Fruit fly (Drosophila melanogaster) whole organism, embryonic: ENCODE data around the gene Ubc4.
A peak's percentile ranks its signal among the peaks of the same experiment; 100 is the strongest.

Experiments
- Adf1 ChIP-seq: fragments of 200-800 bp; sonication (Bioruptor generic); IDR thresholded peaks from 2 replicates; pipeline ENCODE4 v1.3.6; 2022; ENCODE audit warnings: missing biosample characterization, missing genetic modification characterization
- BEAF-32 ChIP-seq: fragments of 200-800 bp; sonication (Bioruptor generic); optimal IDR thresholded peaks from 3 replicates; lab custom pipeline; 2017; ENCODE audit warnings: missing biosample characterization, missing genetic modification characterization, mild to moderate bottlenecking, moderate library complexity, missing genetic modification reagents
- Blimp-1 ChIP-seq: fragments of 200-800 bp; sonication (Bioruptor generic); optimal IDR thresholded peaks from 3 replicates; lab custom pipeline; 2018; ENCODE audit warnings: missing biosample characterization, missing genetic modification characterization, mild to moderate bottlenecking, moderate library complexity, missing genetic modification reagents
- Bteb2 ChIP-seq: fragments of 200-800 bp; sonication (Bioruptor generic); optimal IDR thresholded peaks from 2 replicates; lab custom pipeline; 2016; ENCODE audit warnings: missing biosample characterization, missing genetic modification characterization
- C15 ChIP-seq: fragments of 200-800 bp; sonication (Bioruptor generic); IDR thresholded peaks from 3 replicates; pipeline ENCODE4 v1.3.6; 2022; ENCODE audit warnings: missing biosample characterization, missing genetic modification characterization
- CG10147 ChIP-seq: fragments of 200-800 bp; sonication (Bioruptor generic); optimal IDR thresholded peaks from 2 replicates; lab custom pipeline; 2019; ENCODE audit warnings: missing biosample characterization, mild to moderate bottlenecking, missing genetic modification characterization, moderate library complexity
- CG12155 ChIP-seq: fragments of 200-800 bp; sonication (Bioruptor generic); optimal IDR thresholded peaks from 3 replicates; lab custom pipeline; 2016; ENCODE audit warnings: missing biosample characterization, missing genetic modification characterization
- CG12391 ChIP-seq: fragments of 200-800 bp; sonication (Bioruptor generic); optimal IDR thresholded peaks from 3 replicates; lab custom pipeline; 2018; ENCODE audit warnings: missing biosample characterization, mild to moderate bottlenecking, missing genetic modification characterization, moderate library complexity
- CG1529 ChIP-seq: fragments of 200-800 bp; sonication (Bioruptor generic); optimal IDR thresholded peaks from 3 replicates; lab custom pipeline; 2018; ENCODE audit warnings: missing biosample characterization, missing genetic modification characterization
- CG15696 ChIP-seq: fragments of 200-800 bp; sonication (Bioruptor generic); optimal IDR thresholded peaks from 2 replicates; lab custom pipeline; 2019; ENCODE audit warnings: missing biosample characterization, mild to moderate bottlenecking, missing genetic modification characterization, moderate library complexity
- CG17829 ChIP-seq: fragments of 200-800 bp; optimal IDR thresholded peaks from 2 replicates; lab custom pipeline; 2019; ENCODE audit warnings: missing biosample characterization, mild to moderate bottlenecking, missing genetic modification characterization, moderate library complexity
- CG18262 ChIP-seq: fragments of 200-800 bp; optimal IDR thresholded peaks from 3 replicates; lab custom pipeline; 2019; ENCODE audit warnings: missing biosample characterization, mild to moderate bottlenecking, missing genetic modification characterization, moderate library complexity
- CG30020 ChIP-seq: fragments of 200-800 bp; optimal IDR thresholded peaks from 2 replicates; lab custom pipeline; 2019; ENCODE audit warnings: missing biosample characterization, mild to moderate bottlenecking, missing genetic modification characterization, moderate library complexity
- CG31388 ChIP-seq: fragments of 200-800 bp; sonication (Bioruptor generic); optimal IDR thresholded peaks from 2 replicates; lab custom pipeline; 2016; ENCODE audit warnings: missing biosample characterization, missing genetic modification characterization
- CG31441 ChIP-seq: fragments of 200-800 bp; sonication (Bioruptor generic); IDR thresholded peaks from 2 replicates; pipeline ENCODE4 v1.3.6; 2022; ENCODE audit warnings: missing biosample characterization, missing genetic modification characterization
- CG34422 ChIP-seq: fragments of 200-800 bp; sonication (Bioruptor generic); IDR thresholded peaks from 3 replicates; pipeline ENCODE4 v1.3.6; 2022; ENCODE audit warnings: missing biosample characterization, missing genetic modification characterization
- CG4820 ChIP-seq: fragments of 200-800 bp; sonication (Bioruptor generic); optimal IDR thresholded peaks from 3 replicates; lab custom pipeline; 2016; ENCODE audit warnings: missing biosample characterization, missing genetic modification characterization
- CG7963 ChIP-seq: fragments of 200-800 bp; sonication (Bioruptor generic); IDR thresholded peaks from 3 replicates; pipeline ENCODE4 v1.3.6; 2022; ENCODE audit warnings: missing biosample characterization, missing genetic modification characterization; ENCODE audit not compliant: partially characterized antibody
- CG8765 ChIP-seq: fragments of 200-800 bp; sonication (Bioruptor generic); IDR thresholded peaks from 2 replicates; pipeline ENCODE4 v1.3.6; 2022; ENCODE audit warnings: missing biosample characterization, missing genetic modification characterization
- CG9932 ChIP-seq: fragments of 200-800 bp; sonication (Bioruptor generic); IDR thresholded peaks from 2 replicates; pipeline ENCODE4 v1.3.6; 2022; ENCODE audit warnings: missing biosample characterization, missing genetic modification characterization
- CrebB ChIP-seq: fragments of 200-800 bp; sonication (Bioruptor generic); optimal IDR thresholded peaks from 3 replicates; lab custom pipeline; 2018; ENCODE audit warnings: missing biosample characterization, mild to moderate bottlenecking, missing genetic modification characterization
- D ChIP-seq, 2 experiments: fragments of 200-800 bp in 1 of 2; fragments of >200 bp in 1 of 2; sonication (Bioruptor generic) in 1 of 2; optimal IDR thresholded peaks; 2 replicates in 1 of 2; 3 replicates in 1 of 2; lab custom pipeline; 2017; ENCODE audit warnings: mild to moderate bottlenecking in 1 of 2, missing biosample characterization in 1 of 2, missing genetic modification characterization in 1 of 2, missing genetic modification reagents in 1 of 2
- Dll ChIP-seq: fragments of 200-800 bp; sonication (Bioruptor generic); IDR thresholded peaks from 4 replicates; pipeline ENCODE4 v1.3.6; 2022; ENCODE audit warnings: missing biosample characterization, missing genetic modification characterization; ENCODE audit not compliant: partially characterized antibody
- Fer1 ChIP-seq: fragments of 200-800 bp; sonication (Bioruptor generic); optimal IDR thresholded peaks from 2 replicates; lab custom pipeline; 2017; ENCODE audit warnings: missing biosample characterization, mild to moderate bottlenecking, missing genetic modification characterization
- Hmx ChIP-seq: fragments of 200-800 bp; sonication (Bioruptor generic); optimal IDR thresholded peaks from 2 replicates; lab custom pipeline; 2016; ENCODE audit warnings: missing biosample characterization, missing genetic modification characterization
- Jarid2 ChIP-seq: fragments of 200-800 bp; sonication (Bioruptor generic); optimal IDR thresholded peaks from 3 replicates; lab custom pipeline; 2017; ENCODE audit warnings: mild to moderate bottlenecking, missing biosample characterization, missing genetic modification reagents, missing genetic modification characterization
- PHDP ChIP-seq: fragments of 200-800 bp; sonication (Bioruptor generic); optimal IDR thresholded peaks from 3 replicates; lab custom pipeline; 2018; ENCODE audit warnings: missing biosample characterization, mild to moderate bottlenecking, missing genetic modification characterization, moderate library complexity
- Sox102F ChIP-seq: fragments of 200-800 bp; sonication (Bioruptor generic); optimal IDR thresholded peaks from 2 replicates; lab custom pipeline; 2018; ENCODE audit warnings: missing biosample characterization, mild to moderate bottlenecking, missing genetic modification characterization, moderate library complexity
- Spps ChIP-seq: fragments of 200-800 bp; sonication (Bioruptor generic); optimal IDR thresholded peaks from 2 replicates; lab custom pipeline; 2018; ENCODE audit warnings: missing biosample characterization, mild to moderate bottlenecking, missing genetic modification characterization
- Stat92E ChIP-seq, 3 experiments: fragments of >200 bp in 2 of 3; fragments of 200-800 bp in 1 of 3; sonication (Bioruptor generic) in 1 of 3; optimal IDR thresholded peaks; 2 replicates each; lab custom pipeline; 2017 to 2019; ENCODE audit warnings: missing biosample characterization in 3 of 3, missing genetic modification characterization in 3 of 3, mild to moderate bottlenecking in 1 of 3, moderate library complexity in 1 of 3
- ab ChIP-seq: fragments of 200-800 bp; sonication (Bioruptor generic); optimal IDR thresholded peaks from 2 replicates; lab custom pipeline; 2016; ENCODE audit warnings: missing biosample characterization, missing genetic modification characterization
- bowl ChIP-seq: fragments of 200-800 bp; sonication (Bioruptor generic); IDR thresholded peaks from 2 replicates; pipeline ENCODE4 v1.3.6; 2022; ENCODE audit warnings: missing biosample characterization, missing genetic modification characterization
- chif ChIP-seq, 2 experiments: fragments of 200-800 bp; sonication (Bioruptor generic); optimal IDR thresholded peaks; 3 replicates each; lab custom pipeline; 2016; ENCODE audit warnings: missing biosample characterization in 2 of 2, missing genetic modification characterization in 2 of 2
- chm ChIP-seq: fragments of 200-800 bp; sonication (Bioruptor generic); IDR thresholded peaks from 2 replicates; pipeline ENCODE4 v1.3.6; 2022; ENCODE audit warnings: missing biosample characterization, missing genetic modification characterization
- croc ChIP-seq: fragments of 200-800 bp; sonication (Bioruptor generic); conservative IDR thresholded peaks from 3 replicates; pipeline ENCODE4 v1.3.6; 2022; ENCODE audit warnings: missing biosample characterization, missing genetic modification characterization
- dmrt11E ChIP-seq: fragments of 200-800 bp; sonication (Bioruptor generic); optimal IDR thresholded peaks from 3 replicates; lab custom pipeline; 2018; ENCODE audit warnings: missing biosample characterization, mild to moderate bottlenecking, missing genetic modification characterization, moderate library complexity
- her ChIP-seq: fragments of 200-800 bp; sonication (Bioruptor generic); optimal IDR thresholded peaks from 2 replicates; lab custom pipeline; 2016; ENCODE audit warnings: missing biosample characterization, missing genetic modification characterization
- mam ChIP-seq: fragments of 200-800 bp; sonication (Bioruptor generic); optimal IDR thresholded peaks from 3 replicates; lab custom pipeline; 2016; ENCODE audit warnings: missing biosample characterization, missing genetic modification characterization
- nau ChIP-seq: fragments of 200-800 bp; sonication (Bioruptor generic); optimal IDR thresholded peaks from 3 replicates; lab custom pipeline; 2017; ENCODE audit warnings: missing biosample characterization, mild to moderate bottlenecking, missing genetic modification characterization, missing genetic modification reagents
- nerfin-2 ChIP-seq: fragments of 200-800 bp; sonication (Bioruptor generic); IDR thresholded peaks from 2 replicates; pipeline ENCODE4 v1.3.6; 2022; ENCODE audit warnings: missing biosample characterization, missing genetic modification characterization; ENCODE audit not compliant: partially characterized antibody
- org-1 ChIP-seq: fragments of 200-800 bp; sonication (Bioruptor generic); optimal IDR thresholded peaks from 2 replicates; lab custom pipeline; 2017; ENCODE audit warnings: missing biosample characterization, missing genetic modification characterization
- pan ChIP-seq, 4 experiments: fragments of >200 bp in 3 of 4; fragments of 200-800 bp in 1 of 4; sonication (Bioruptor generic) in 1 of 4; optimal IDR thresholded peaks in 3 of 4; IDR thresholded peaks in 1 of 4; 2 replicates each; pipeline versions ENCODE4 v1.3.6 to Lab custom; 2017 to 2022; ENCODE audit warnings: missing biosample characterization in 2 of 4, missing genetic modification characterization in 2 of 4, mixed read lengths in 1 of 4
- rib ChIP-seq: fragments of 200-800 bp; sonication (Bioruptor generic); IDR thresholded peaks from 2 replicates; pipeline ENCODE4 v1.3.6; 2022; ENCODE audit warnings: missing biosample characterization, missing genetic modification characterization
- sc ChIP-seq, 3 experiments: fragments of >200 bp in 2 of 3; fragments of 200-800 bp in 1 of 3; sonication (Bioruptor generic) in 1 of 3; optimal IDR thresholded peaks; 2 replicates in 2 of 3; 3 replicates in 1 of 3; lab custom pipeline; 2017; ENCODE audit warnings: mild to moderate bottlenecking in 1 of 3, missing biosample characterization in 1 of 3, missing genetic modification characterization in 1 of 3, missing genetic modification reagents in 1 of 3
- tin ChIP-seq: fragments of 200-800 bp; sonication (Bioruptor generic); optimal IDR thresholded peaks from 3 replicates; lab custom pipeline; 2016; ENCODE audit warnings: missing biosample characterization, missing genetic modification characterization
- tio ChIP-seq: fragments of 200-800 bp; sonication (Bioruptor generic); optimal IDR thresholded peaks from 2 replicates; lab custom pipeline; 2017; ENCODE audit warnings: missing biosample characterization, missing genetic modification characterization, inconsistent platforms
- z ChIP-seq: fragments of 200-800 bp; sonication (Bioruptor generic); IDR thresholded peaks from 3 replicates; pipeline ENCODE4 v1.3.6; 2022; ENCODE audit warnings: missing biosample characterization, missing genetic modification characterization

Gene Ubc4

DNA sequence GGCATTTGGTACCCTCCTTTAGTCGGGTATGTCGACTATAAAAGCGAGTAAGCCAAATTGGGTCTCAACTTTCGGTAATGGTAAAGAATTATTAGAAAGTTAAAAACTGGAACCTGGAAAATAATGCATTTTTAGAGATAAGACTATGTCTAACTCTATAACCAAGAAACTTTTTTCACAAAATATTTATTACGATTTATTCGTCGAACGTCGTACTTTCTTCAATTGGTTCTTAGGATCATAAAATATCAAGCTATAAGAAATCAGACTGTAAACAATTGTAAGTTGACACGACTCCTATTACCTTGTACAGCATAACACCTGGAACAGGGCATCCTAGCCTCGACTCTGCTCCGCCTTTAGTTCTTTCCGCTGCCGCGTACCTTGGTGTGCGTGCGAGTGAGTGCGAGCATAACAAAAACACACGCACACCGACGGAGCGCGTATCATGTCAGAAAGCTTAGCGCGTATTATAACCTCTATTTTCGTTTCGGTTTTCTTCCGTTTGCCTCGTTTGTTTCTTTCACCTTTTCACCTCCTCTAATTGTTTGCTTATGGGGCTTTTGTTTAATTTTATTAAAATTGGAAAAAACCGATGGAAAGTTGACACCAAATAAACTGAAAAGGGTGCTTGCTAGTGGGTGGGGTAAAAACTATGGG lies 5.1 kb upstream of the Ubc4 start (continued):
- TF ChIP-seq D (optimal IDR thresholded peaks at IDR 0.05; lab: Kevin White, UChicago): no peak
- TF ChIP-seq D (GFP tag; optimal IDR thresholded peaks at IDR 0.05; lab: Kevin White, UChicago): peak; percentile 97
- no peak for TF ChIP-seq nerfin-2 (GFP tag; lab: Robert Waterston, UW)
- TF ChIP-seq CrebB (tag; lab: Kevin White, UChicago): peak; percentile 71
- TF ChIP-seq Spps (tag; lab: Kevin White, UChicago): peak; percentile 86
- peak; percentile 90 for TF ChIP-seq CG31441
- peak; percentile 86 for TF ChIP-seq croc
- TF ChIP-seq dmrt11E (tag; lab: Kevin White, UChicago): peak; percentile 88
- peak; percentile 68; the same call in 1 of the 2 replicates for TF ChIP-seq chm (GFP tag; lab: Robert Waterston, UW)
- peak; percentile 33; the same call in 1 of the 2 replicates for TF ChIP-seq bowl
- peak; percentile 88 for TF ChIP-seq ab (GFP tag; lab: Kevin White, UChicago)
- no peak for TF ChIP-seq CG8765 (GFP tag; lab: Robert Waterston, UW)
- TF ChIP-seq Adf1: no peak
- TF ChIP-seq Bteb2: peak; percentile 96
- TF ChIP-seq CG15696 (tag; lab: Kevin White, UChicago): peak; percentile 78
- peak; percentile 93 for TF ChIP-seq PHDP (tag; lab: Kevin White, UChicago)
- TF ChIP-seq CG10147: peak; percentile 97
- TF ChIP-seq Jarid2 (GFP tag; lab: Kevin White, UChicago): peak; percentile 86
- TF ChIP-seq CG34422: peak; percentile 75; the same call in 1 of the 3 replicates
- peak; percentile 77 for TF ChIP-seq rib
- TF ChIP-seq CG1529 (GFP tag; lab: Kevin White, UChicago): peak; percentile 96
- peak; percentile 87 for TF ChIP-seq CG31388 (GFP tag; lab: Kevin White, UChicago)
- TF ChIP-seq nau (GFP tag; lab: Kevin White, UChicago): peak; percentile 92
- no peak for TF ChIP-seq z (GFP tag; lab: Robert Waterston, UW)
- peak in 1 of 3 experiments; percentile 46 for TF ChIP-seq Stat92E (GFP tag; optimal IDR thresholded peaks at IDR 0.05; lab: Kevin White, UChicago)
- peak; percentile 96 to 98 for TF ChIP-seq chif (GFP tag; optimal IDR thresholded peaks at IDR 0.05; lab: Kevin White, UChicago)
- peak; percentile 17 for TF ChIP-seq BEAF-32 (GFP tag; lab: Kevin White, UChicago)
- TF ChIP-seq C15 (GFP tag; lab: Robert Waterston, UW): peak; percentile 69; the same call in 1 of the 3 replicates
- peak; percentile 94 for TF ChIP-seq her (GFP tag; lab: Kevin White, UChicago)
- peak; percentile 97 for TF ChIP-seq org-1
- peak; percentile 94 for TF ChIP-seq CG17829 (tag; lab: Kevin White, UChicago)
- peak; percentile 89 for TF ChIP-seq CG9932 (GFP tag; lab: Robert Waterston, UW)
- TF ChIP-seq CG12155 (GFP tag; lab: Kevin White, UChicago): peak; percentile 94
- peak; percentile 96 for TF ChIP-seq mam
- TF ChIP-seq tin (GFP tag; lab: Kevin White, UChicago): peak; percentile 96
- TF ChIP-seq CG4820 (GFP tag; lab: Kevin White, UChicago): peak; percentile 96
- no peak for TF ChIP-seq sc (optimal IDR thresholded peaks at IDR 0.05; lab: Kevin White, UChicago)
- TF ChIP-seq sc (GFP tag; optimal IDR thresholded peaks at IDR 0.05; lab: Kevin White, UChicago): peak; percentile 95
- peak; percentile 94 for TF ChIP-seq Hmx
- TF ChIP-seq Fer1 (GFP tag; lab: Kevin White, UChicago): peak; percentile 95
- TF ChIP-seq Blimp-1 (GFP tag; lab: Kevin White, UChicago): peak; percentile 86
- TF ChIP-seq Dll (GFP tag; lab: Robert Waterston, UW): no peak
- no peak for TF ChIP-seq pan (optimal IDR thresholded peaks at IDR 0.05; lab: Kevin White, UChicago)
- TF ChIP-seq pan (GFP tag; optimal IDR thresholded peaks at IDR 0.05 in 1 of 2, IDR thresholded peaks at IDR 0.05 in 1 of 2): peak; percentile 27 to 83
- TF ChIP-seq CG12391 (tag; lab: Kevin White, UChicago): peak; percentile 97
- TF ChIP-seq tio (GFP tag; lab: Kevin White, UChicago): peak; percentile 98
- TF ChIP-seq Sox102F (GFP tag; lab: Kevin White, UChicago): peak; percentile 93
- no peak for TF ChIP-seq CG7963 (GFP tag; lab: Robert Waterston, UW)
- TF ChIP-seq CG30020 (tag; lab: Kevin White, UChicago): peak; percentile 81
- peak; percentile 98 for TF ChIP-seq CG18262 (tag; lab: Kevin White, UChicago)
